Worm (Caenorhabditis elegans) whole organism, mixed stage, embryonic: ENCODE measurements around the gene slc-25A18.2.

ENCODE experiments used
- M03D4.4 ChIP-seq: sonication (generic microtip); optimal IDR thresholded peaks from 2 replicates; lab custom pipeline; 2017; ENCODE audit warnings: mild to moderate bottlenecking, missing genetic modification characterization, missing compliant biosample characterization
- ceh-43 ChIP-seq: fragments of 200-800 bp; sonication (Bioruptor generic); optimal IDR thresholded peaks from 2 replicates; lab custom pipeline; 2018; ENCODE audit warnings: mild to moderate bottlenecking, missing genetic modification characterization, moderate library complexity, missing compliant biosample characterization
- ces-1 ChIP-seq: fragments of 150-350 bp; optimal IDR thresholded peaks from 2 replicates; lab custom pipeline; 2014; ENCODE audit warnings: missing biosample characterization, missing genetic modification reagents, missing genetic modification characterization
- drap-1 ChIP-seq: fragments of 200-800 bp; sonication (Bioruptor generic); optimal IDR thresholded peaks from 3 replicates; lab custom pipeline; 2018; ENCODE audit warnings: mild to moderate bottlenecking, missing genetic modification characterization, missing compliant biosample characterization
- elt-1 ChIP-seq: sonication (generic microtip); optimal IDR thresholded peaks from 2 replicates; lab custom pipeline; 2017; ENCODE audit warnings: missing genetic modification characterization, mild to moderate bottlenecking, missing compliant biosample characterization, antibody characterized with exemption, moderate library complexity, borderline replicate concordance; ENCODE audit not compliant: insufficient read depth
- flh-1 ChIP-seq: fragments of 200-800 bp; sonication (Bioruptor generic); optimal IDR thresholded peaks from 2 replicates; lab custom pipeline; 2018; ENCODE audit warnings: mild to moderate bottlenecking, missing genetic modification characterization, moderate library complexity, missing compliant biosample characterization
- hlh-1 ChIP-seq: fragments of 150-350 bp; optimal IDR thresholded peaks from 2 replicates; lab custom pipeline; 2014; ENCODE audit warnings: missing biosample characterization, missing genetic modification reagents, missing genetic modification characterization
- mls-2 ChIP-seq: sonication (generic microtip); optimal IDR thresholded peaks from 2 replicates; lab custom pipeline; 2016; ENCODE audit warnings: mild to moderate bottlenecking, missing genetic modification characterization, moderate library complexity, missing compliant biosample characterization
- nhr-12 ChIP-seq: fragments of 150-350 bp; optimal IDR thresholded peaks from 2 replicates; lab custom pipeline; 2014; ENCODE audit warnings: missing biosample characterization, missing genetic modification characterization
- nhr-28 ChIP-seq: fragments of 150-350 bp; optimal IDR thresholded peaks from 2 replicates; lab custom pipeline; 2014; ENCODE audit warnings: missing biosample characterization, missing genetic modification characterization
- nhr-76 ChIP-seq: sonication (generic microtip); optimal IDR thresholded peaks from 2 replicates; lab custom pipeline; 2017; ENCODE audit warnings: missing biosample characterization, missing genetic modification characterization
- pha-4 ChIP-seq: fragments of 150-350 bp; optimal IDR thresholded peaks from 2 replicates; lab custom pipeline; 2018; ENCODE audit warnings: missing biosample characterization, missing genetic modification reagents, missing genetic modification characterization
- sem-2 ChIP-seq: fragments of 200-800 bp; sonication (Bioruptor generic); optimal IDR thresholded peaks from 2 replicates; lab custom pipeline; 2018; ENCODE audit warnings: mild to moderate bottlenecking, missing genetic modification characterization, missing compliant biosample characterization
- sptf-1 ChIP-seq: sonication (generic microtip); optimal IDR thresholded peaks from 2 replicates; lab custom pipeline; 2017; ENCODE audit warnings: mild to moderate bottlenecking, missing genetic modification characterization, moderate library complexity, missing compliant biosample characterization
- tbx-8 ChIP-seq: fragments of 200-800 bp; sonication (Bioruptor generic); optimal IDR thresholded peaks from 2 replicates; lab custom pipeline; 2018; ENCODE audit warnings: mild to moderate bottlenecking, missing genetic modification characterization, moderate library complexity, missing compliant biosample characterization
- unc-39 ChIP-seq: fragments of 150-350 bp; optimal IDR thresholded peaks from 2 replicates; lab custom pipeline; 2014; ENCODE audit warnings: missing biosample characterization, missing genetic modification characterization
- ztf-11 ChIP-seq: fragments of 150-350 bp; optimal IDR thresholded peaks from 2 replicates; lab custom pipeline; 2014; ENCODE audit warnings: missing biosample characterization, missing genetic modification characterization

Gene slc-25A18.2

ce11 chrIV:7520841-7521240, 46.0 kb downstream of the slc-25A18.2 start:
- TF ChIP-seq ztf-11 (tag; lab: Kevin White, UChicago), result no peak
- no peak for TF ChIP-seq sptf-1 (tag; lab: Kevin White, UChicago)
- TF ChIP-seq nhr-12, result no peak
- no peak for TF ChIP-seq M03D4.4 (tag; lab: Kevin White, UChicago)
- no peak for TF ChIP-seq flh-1 (GFP tag; lab: Kevin White, UChicago)
- no peak for TF ChIP-seq ceh-43 (GFP tag; lab: Kevin White, UChicago)
- no peak for TF ChIP-seq nhr-28 (tag; lab: Kevin White, UChicago)
- no peak for TF ChIP-seq pha-4 (tag; lab: Kevin White, UChicago)
- no peak for TF ChIP-seq drap-1 (GFP tag; lab: Kevin White, UChicago)
- no peak for TF ChIP-seq tbx-8
- TF ChIP-seq unc-39 (tag; lab: Kevin White, UChicago), result no peak

DNA sequence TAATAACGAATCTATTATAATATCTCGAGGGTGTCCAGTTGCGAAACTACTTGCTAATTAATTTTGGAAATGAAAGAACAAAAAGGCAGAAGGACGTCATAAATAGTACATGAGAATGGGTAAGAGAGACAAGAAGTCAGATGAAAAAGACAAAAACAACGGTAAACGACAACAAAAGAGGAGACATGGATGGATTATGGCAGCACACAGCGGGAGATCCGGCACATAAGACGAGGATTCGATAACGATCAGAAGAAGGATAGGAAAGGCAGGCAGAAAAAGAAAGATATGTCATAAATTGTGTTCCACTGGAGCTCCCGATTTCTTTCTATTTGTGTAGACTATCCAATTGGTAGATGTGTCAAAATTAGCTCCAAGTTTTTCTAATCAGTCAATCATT, 46.8 kb downstream of the slc-25A18.2 start:
- TF ChIP-seq nhr-76 (no peak), mls-2 (tag; lab: Kevin White, UChicago) (peak; percentile 43), elt-1 (tag; lab: Kevin White, UChicago) (peak; percentile 50), sem-2 (no peak)

ce11 chrIV:7523744-7524143, 48.9 kb downstream of the slc-25A18.2 start:
- no peak for TF ChIP-seq hlh-1 (tag; lab: Kevin White, UChicago)
- TF ChIP-seq ces-1 (GFP tag; lab: Kevin White, UChicago), result no peak
- TF ChIP-seq elt-1 (tag; lab: Kevin White, UChicago), result no peak
- TF ChIP-seq pha-4 (tag; lab: Kevin White, UChicago), result peak; percentile 51
